Worm (Caenorhabditis elegans) whole organism, L4 larva: ENCODE measurements around the gene scp-1.
A peak's percentile ranks its signal among the peaks of the same experiment; 100 is the strongest.

Experiments used
- hlh-11 ChIP-seq: fragments of 200-800 bp; sonication (Bioruptor generic); optimal IDR thresholded peaks from 2 replicates; lab custom pipeline; 2018; ENCODE audit warnings: mild to moderate bottlenecking, missing genetic modification characterization, missing compliant biosample characterization
- lin-13 ChIP-seq: fragments of 150-350 bp; optimal IDR thresholded peaks from 2 replicates; lab custom pipeline; 2014; ENCODE audit warnings: missing biosample characterization, missing genetic modification reagents, missing genetic modification characterization

- TF ChIP-seq lin-13 (GFP tag; lab: Kevin White, UChicago): no peak
- peak; percentile 14 for TF ChIP-seq hlh-11 (tag; lab: Kevin White, UChicago)
Measured at ce11 chrII:9306835-9307234, 27.0 kb upstream of the scp-1 start.
